Fruit fly (Drosophila melanogaster): ENCODE measurements around the gene CG18273.

- TF ChIP-seq EcR (GFP tag; optimal IDR thresholded peaks at IDR 0.05): no peak
- TF ChIP-seq CG4496 (GFP tag; IDR thresholded peaks at IDR 0.05): no peak
- TF ChIP-seq CG15710 (tag; optimal IDR thresholded peaks at IDR 0.05): no peak
Observed at dm6 chrX:494607-495006, 7.2 kb upstream of the CG18273 start, which contains the start of gene CG17778.

All from whole organism, pupa.